Worm (Caenorhabditis elegans): ENCODE results near the gene B0361.3.

B0361.3 gene

DNA sequence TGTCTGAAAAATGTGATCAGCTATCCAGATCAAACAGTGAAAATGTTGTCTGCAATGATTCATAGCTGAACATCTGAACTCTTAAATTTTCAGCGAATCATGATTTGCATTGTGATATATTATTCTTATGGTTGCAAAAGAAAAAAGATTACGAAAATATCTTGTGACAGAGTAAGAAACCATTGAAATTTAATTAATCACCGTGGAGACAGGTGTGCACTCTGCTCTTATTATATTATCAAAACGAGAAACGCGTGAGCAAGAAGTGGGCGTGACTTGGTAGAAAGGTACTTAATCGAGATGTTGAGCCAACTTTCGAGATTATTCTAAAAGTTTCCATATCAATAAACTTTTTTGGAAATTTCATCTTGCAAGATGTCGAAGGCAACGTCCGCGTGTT lies 38.3 kb upstream of the B0361.3 start, which contains the start of gene osm-10:
osm-10 (plus strand) TSS at position 293 of the 400 bp plus-strand sequence.
- TF ChIP-seq fkh-8 (tag; optimal IDR thresholded peaks at IDR 0.05), result peak; percentile 58
- no peak for TF ChIP-seq unc-130 (tag; optimal IDR thresholded peaks at IDR 0.05)
- TF ChIP-seq fkh-4 (tag; optimal IDR thresholded peaks at IDR 0.05; ENCODE audit: borderline replicate concordance), result no peak
- no peak for TF ChIP-seq nhr-12 (tag; optimal IDR thresholded peaks at IDR 0.05)
- TF ChIP-seq nhr-47 (tag; optimal IDR thresholded peaks at IDR 0.05), result peak; percentile 34
- no peak for TF ChIP-seq mef-2 (tag; optimal IDR thresholded peaks at IDR 0.05)
- no peak for TF ChIP-seq fos-1 (tag; optimal IDR thresholded peaks at IDR 0.05)
- no peak for TF ChIP-seq C16A3.4 (tag; optimal IDR thresholded peaks at IDR 0.05)
- peak; percentile 77 for TF ChIP-seq ceh-8 (GFP tag; optimal IDR thresholded peaks at IDR 0.05)
- TF ChIP-seq ama-1 (optimal IDR thresholded peaks at IDR 0.05), result no peak
- no peak for TF ChIP-seq pqm-1 (tag; optimal IDR thresholded peaks at IDR 0.05)
- peak; percentile 49 for TF ChIP-seq nhr-71 (tag; optimal IDR thresholded peaks at IDR 0.05)

- TF ChIP-seq ets-5 (GFP tag; IDR thresholded peaks at IDR 0.05), result no peak
- no peak for TF ChIP-seq efl-1 (optimal IDR thresholded peaks at IDR 0.05)
- no peak for TF ChIP-seq efl-1 (GFP tag; optimal IDR thresholded peaks at IDR 0.05 in 1 of 2)
- TF ChIP-seq jun-1 (tag; optimal IDR thresholded peaks at IDR 0.05), result no peak
- peak; percentile 3 for TF ChIP-seq nhr-47 (tag; optimal IDR thresholded peaks at IDR 0.05)
- TF ChIP-seq dpl-1 (GFP tag; optimal IDR thresholded peaks at IDR 0.05), result no peak
- TF ChIP-seq nhr-76 (tag; optimal IDR thresholded peaks at IDR 0.05), result no peak
- TF ChIP-seq zag-1 (tag; optimal IDR thresholded peaks at IDR 0.05), result no peak
- TF ChIP-seq F16B12.6 (tag; optimal IDR thresholded peaks at IDR 0.05), result no peak
These were observed 34.9 kb upstream of the B0361.3 start for ce11 chrIII:7246389-7246788.

DNA sequence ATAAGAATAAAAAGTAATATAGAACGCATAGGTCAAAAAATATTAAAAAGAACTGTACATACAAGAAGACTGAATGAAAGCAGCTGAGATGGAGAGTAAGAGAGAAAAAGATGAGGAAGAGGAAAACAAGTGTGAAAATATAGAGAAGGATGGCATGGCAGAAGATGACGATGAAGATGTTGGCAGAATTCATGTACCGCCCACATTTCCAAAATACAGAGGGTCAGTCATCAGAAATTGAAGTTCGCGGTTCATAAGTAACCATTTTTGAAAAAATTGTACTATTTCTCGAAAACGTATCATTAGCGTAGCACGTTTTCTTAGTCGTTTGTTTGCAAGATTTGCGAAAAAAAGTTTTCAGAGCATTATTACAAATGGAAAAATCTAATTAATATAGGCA lies 33.5 kb upstream of the B0361.3 start, which contains the start of gene zmp-6:
zmp-6 (minus strand) TSS at position 101 of the 400 bp plus-strand sequence.
- TF ChIP-seq fos-1 (tag; optimal IDR thresholded peaks at IDR 0.05), result no peak

DNA sequence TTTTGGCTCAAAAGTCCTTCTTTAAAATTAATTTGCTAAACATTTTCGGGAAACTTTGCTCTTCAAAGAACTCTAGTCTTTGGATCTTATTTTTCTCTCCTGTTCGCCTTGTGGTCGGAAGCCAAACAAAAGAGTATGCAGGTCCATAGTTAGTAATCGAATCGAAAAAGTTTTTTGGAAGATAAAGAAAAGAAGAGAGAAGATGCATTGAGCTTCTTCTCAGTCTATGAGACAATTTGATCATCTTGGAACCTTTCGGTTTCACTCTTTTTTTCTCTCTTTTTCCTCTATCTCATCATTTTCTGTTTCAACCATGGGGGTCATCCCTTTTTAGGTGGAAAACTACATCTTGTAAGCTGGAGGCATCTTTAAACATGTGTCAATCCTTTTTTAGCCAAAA lies 27.6 kb upstream of the B0361.3 start:
- TF ChIP-seq xbp-1 (tag; optimal IDR thresholded peaks at IDR 0.05) (no peak), skn-1 (tag; optimal IDR thresholded peaks at IDR 0.05) (no peak), ceh-8 (GFP tag; optimal IDR thresholded peaks at IDR 0.05) (no peak), pqm-1 (tag; optimal IDR thresholded peaks at IDR 0.05) (no peak), unc-30 (tag; optimal IDR thresholded peaks at IDR 0.05) (no peak), nhr-20 (tag; optimal IDR thresholded peaks at IDR 0.05) (no peak), alr-1 (tag; optimal IDR thresholded peaks at IDR 0.05; ENCODE audit: borderline replicate concordance) (no peak), hlh-4 (tag; optimal IDR thresholded peaks at IDR 0.05) (no peak), fkh-10 (GFP tag; optimal IDR thresholded peaks at IDR 0.05) (peak; percentile 78), ceh-82 (tag; optimal IDR thresholded peaks at IDR 0.05) (no peak), dpl-1 (GFP tag; optimal IDR thresholded peaks at IDR 0.05) (no peak), tbx-2 (tag; optimal IDR thresholded peaks at IDR 0.05) (no peak), mef-2 (tag; optimal IDR thresholded peaks at IDR 0.05) (no peak), hlh-17 (GFP tag; optimal IDR thresholded peaks at IDR 0.05; ENCODE audit: borderline replicate concordance) (no peak), ces-1 (GFP tag; optimal IDR thresholded peaks at IDR 0.05) (peak; percentile 82), lin-14 (GFP tag; optimal IDR thresholded peaks at IDR 0.05) (peak; percentile 72), elt-2 (tag; optimal IDR thresholded peaks at IDR 0.05) (no peak), ztf-11 (tag; optimal IDR thresholded peaks at IDR 0.05) (no peak), mep-1 (tag; optimal IDR thresholded peaks at IDR 0.05) (no peak), snpc-4 (tag; optimal IDR thresholded peaks at IDR 0.05) (no peak)

DNA sequence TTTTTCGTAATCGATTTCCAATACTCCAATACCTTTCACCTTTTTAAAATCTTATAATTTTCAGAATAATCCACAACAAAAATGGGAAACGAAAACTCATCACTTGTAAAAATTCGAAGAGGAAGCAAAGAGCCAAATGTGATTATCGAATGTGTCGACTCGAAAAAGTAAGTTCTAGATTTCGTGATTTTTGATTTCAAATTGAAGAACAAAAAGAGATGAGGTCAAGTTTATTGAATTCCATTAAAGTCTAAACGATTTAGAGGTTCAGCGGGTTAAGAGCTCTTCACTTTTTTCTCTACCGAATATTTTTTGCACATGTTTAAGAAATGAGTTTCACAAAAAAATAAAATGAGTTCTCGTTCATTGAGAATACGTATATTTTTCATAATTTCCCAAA lies 22.3 kb upstream of the B0361.3 start, which contains the start of gene B0361.4:
B0361.4 (plus strand) TSS at position 61 of the 400 bp plus-strand sequence.
- no peak for TF ChIP-seq aha-1 (tag; optimal IDR thresholded peaks at IDR 0.05)
- no peak for TF ChIP-seq unc-30 (tag; optimal IDR thresholded peaks at IDR 0.05)
- peak; percentile 18 for TF ChIP-seq lin-14 (GFP tag; optimal IDR thresholded peaks at IDR 0.05)
- peak; percentile 88 for TF ChIP-seq fkh-10 (GFP tag; optimal IDR thresholded peaks at IDR 0.05)
- TF ChIP-seq lsy-2 (tag; optimal IDR thresholded peaks at IDR 0.05), result no peak
- no peak for TF ChIP-seq ceh-88 (GFP tag; IDR thresholded peaks at IDR 0.05)
- TF ChIP-seq ama-1 (optimal IDR thresholded peaks at IDR 0.05), result no peak
- TF ChIP-seq aly-2 (tag; optimal IDR thresholded peaks at IDR 0.05), result no peak
- TF ChIP-seq skn-1 (tag; optimal IDR thresholded peaks at IDR 0.05), result no peak

Data from whole organism, L1 larva.